Fruit fly (Drosophila melanogaster) S2 (cell line): ENCODE data around the gene CG46464.
A peak's percentile ranks its signal among the peaks of the same experiment; 100 is the strongest.

Experiments used
- CG8478 ChIP-seq: fragments of >200 bp; optimal IDR thresholded peaks from 2 replicates; lab custom pipeline; 2018
- CTCF ChIP-seq, 2 experiments: fragments of >200 bp; optimal IDR thresholded peaks; 2 replicates each; lab custom pipeline; 2018

DNA sequence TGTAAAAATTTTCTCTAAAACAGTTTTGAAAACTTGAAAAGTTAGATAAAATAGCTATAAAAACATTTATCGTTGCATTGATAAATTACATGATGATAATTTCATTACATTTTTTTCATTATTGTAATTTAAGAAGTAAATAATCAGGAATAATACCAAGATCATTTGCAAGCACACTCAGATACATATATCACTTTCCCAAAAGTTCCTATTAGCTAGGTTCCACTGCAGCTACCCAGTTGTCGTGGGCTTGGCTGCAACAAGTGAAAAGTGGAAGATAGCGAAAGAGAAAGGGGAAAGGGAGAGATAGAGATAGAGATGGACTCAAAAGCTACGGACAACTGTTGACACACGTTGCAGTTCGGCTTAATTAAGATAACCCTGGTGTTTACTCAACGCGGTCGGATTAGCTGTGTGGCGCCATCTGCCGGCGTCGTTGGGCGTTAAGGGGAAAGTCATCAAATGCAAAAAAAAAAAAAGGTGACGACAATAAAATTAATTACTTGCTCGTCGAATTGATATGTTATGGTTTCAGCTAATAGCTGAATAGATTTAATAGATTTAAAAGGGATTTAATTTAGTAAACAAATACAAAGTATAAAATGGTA, 38.0 kb upstream of the CG46464 start:
- peak; percentile 72 to 73 for TF ChIP-seq CTCF (optimal IDR thresholded peaks at IDR 0.05; lab: Kevin White, UChicago)
- TF ChIP-seq CG8478 (lab: Kevin White, UChicago): no peak
